Worm (Caenorhabditis elegans): ENCODE measurements around the gene frpr-1.

DNA sequence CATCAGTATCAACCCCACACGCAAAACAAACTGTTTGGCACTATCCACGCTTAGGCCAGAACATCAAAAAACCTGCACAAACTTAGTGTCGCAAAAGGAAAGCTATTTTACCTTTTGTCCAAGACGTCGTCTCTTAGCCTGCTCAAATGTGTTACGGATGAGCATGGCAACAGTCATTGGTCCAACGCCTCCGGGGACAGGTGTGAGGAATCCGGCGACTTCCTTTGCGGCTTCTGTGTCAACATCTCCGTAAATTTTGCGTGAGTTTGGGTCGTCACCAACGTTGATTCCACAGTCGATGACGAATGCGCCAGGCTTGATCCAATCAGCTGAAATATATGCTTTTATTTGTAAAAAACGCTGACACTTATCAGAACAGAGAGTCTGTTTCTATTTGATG lies 44.8 kb downstream of the frpr-1 start:
- TF ChIP-seq snpc-4 (tag; optimal IDR thresholded peaks at IDR 0.05) (no peak), ztf-11 (tag; optimal IDR thresholded peaks at IDR 0.05) (no peak), lin-11 (tag; optimal IDR thresholded peaks at IDR 0.05) (no peak), nhr-237 (tag; optimal IDR thresholded peaks at IDR 0.05) (no peak), nhr-23 (tag; optimal IDR thresholded peaks at IDR 0.05) (no peak), ama-1 (optimal IDR thresholded peaks at IDR 0.05) (no peak)

Data from whole organism, L2 larva.